Worm (Caenorhabditis elegans) whole organism, L1 larva: ENCODE data around the gene dmd-5.

ENCODE experiments used
- alr-1 ChIP-seq: fragments of 200-800 bp; sonication (Bioruptor generic); optimal IDR thresholded peaks from 2 replicates; lab custom pipeline; 2018; ENCODE audit warnings: borderline replicate concordance, mild to moderate bottlenecking, missing genetic modification characterization, missing compliant biosample characterization
- ceh-63 ChIP-seq: fragments of 200-800 bp; sonication (Bioruptor generic); optimal IDR thresholded peaks from 2 replicates; lab custom pipeline; 2018; ENCODE audit warnings: mild to moderate bottlenecking, missing genetic modification characterization, missing compliant biosample characterization
- efl-3 ChIP-seq: fragments of 200-800 bp; sonication (Bioruptor generic); optimal IDR thresholded peaks from 2 replicates; lab custom pipeline; 2018; ENCODE audit warnings: mild to moderate bottlenecking, missing genetic modification characterization, missing compliant biosample characterization
- egl-27 ChIP-seq, 2 experiments: fragments of 150-350 bp in 1 of 2; sonication (generic microtip); optimal IDR thresholded peaks; 3 replicates each; lab custom pipeline; 2017 to 2018; ENCODE audit warnings: missing biosample characterization in 2 of 2, missing genetic modification characterization in 2 of 2, missing genetic modification reagents in 2 of 2
- lin-13 ChIP-seq: fragments of 150-350 bp; optimal IDR thresholded peaks from 2 replicates; lab custom pipeline; 2014; ENCODE audit warnings: missing biosample characterization, missing genetic modification reagents, missing genetic modification characterization
- lin-39 ChIP-seq: fragments of 150-350 bp; optimal IDR thresholded peaks from 2 replicates; lab custom pipeline; 2014; ENCODE audit warnings: missing biosample characterization, missing genetic modification reagents, missing genetic modification characterization
- nhr-12 ChIP-seq: sonication (generic microtip); optimal IDR thresholded peaks from 2 replicates; lab custom pipeline; 2017; ENCODE audit warnings: missing biosample characterization, missing genetic modification characterization
- nhr-20 ChIP-seq: sonication (generic microtip); optimal IDR thresholded peaks from 2 replicates; lab custom pipeline; 2016; ENCODE audit warnings: mild to moderate bottlenecking, missing genetic modification characterization, missing compliant biosample characterization
- nhr-76 ChIP-seq: sonication (generic microtip); optimal IDR thresholded peaks from 2 replicates; lab custom pipeline; 2017; ENCODE audit warnings: missing biosample characterization, missing genetic modification characterization
- nhr-77 ChIP-seq: fragments of 150-350 bp; optimal IDR thresholded peaks from 2 replicates; lab custom pipeline; 2014; ENCODE audit warnings: missing biosample characterization, missing genetic modification characterization
- rnt-1 ChIP-seq: sonication (generic microtip); optimal IDR thresholded peaks from 2 replicates; lab custom pipeline; 2016; ENCODE audit warnings: mild to moderate bottlenecking, missing genetic modification characterization, moderate library complexity, missing compliant biosample characterization
- skn-1 ChIP-seq: fragments of 150-350 bp; optimal IDR thresholded peaks from 2 replicates; lab custom pipeline; 2014; ENCODE audit warnings: missing biosample characterization, missing genetic modification characterization
- unc-62 ChIP-seq: fragments of 150-350 bp; optimal IDR thresholded peaks from 2 replicates; lab custom pipeline; 2014; ENCODE audit warnings: missing biosample characterization, missing genetic modification reagents, missing genetic modification characterization

DNA sequence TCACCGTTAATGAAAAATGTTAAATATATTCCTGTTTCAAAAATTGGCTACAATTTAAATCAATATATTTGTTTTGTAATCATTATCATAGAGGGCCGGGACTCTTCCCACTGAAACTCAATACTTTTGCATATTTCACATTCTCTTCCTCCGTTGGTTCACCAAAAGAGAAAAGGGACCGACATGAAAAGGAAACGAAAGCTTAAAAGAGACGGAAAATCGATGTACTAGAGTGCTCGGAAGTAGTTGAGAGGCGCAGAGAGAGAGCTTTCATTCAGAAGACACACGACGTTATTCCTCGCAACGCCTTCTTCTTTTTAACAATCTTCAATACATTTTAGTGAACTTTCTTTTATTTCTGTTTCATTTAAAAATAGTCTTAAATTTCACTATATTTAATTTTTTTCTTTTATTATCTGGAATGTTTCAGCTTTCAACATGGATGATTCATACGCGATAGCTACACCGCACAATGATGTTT is 46.3 kb upstream of the dmd-5 start, which contains the start of gene ehs-1:
- TF ChIP-seq lin-13 (GFP tag; lab: Kevin White, UChicago) (no peak), rnt-1 (tag; lab: Kevin White, UChicago) (no peak), nhr-20 (no peak), egl-27 (tag; optimal IDR thresholded peaks at IDR 0.05; lab: Kevin White, UChicago) (no peak), ceh-63 (no peak), unc-62 (GFP tag; lab: Kevin White, UChicago) (no peak), nhr-12 (tag; lab: Kevin White, UChicago) (no peak), skn-1 (tag; lab: Kevin White, UChicago) (no peak), lin-39 (no peak), nhr-77 (tag; lab: Kevin White, UChicago) (no peak), efl-3 (GFP tag; lab: Kevin White, UChicago) (no peak), nhr-76 (tag; lab: Kevin White, UChicago) (no peak), alr-1 (tag; lab: Kevin White, UChicago) (no peak)
